Fruit fly (Drosophila melanogaster) whole organism, prepupa: ENCODE data around the gene FoxP.

Experiments used
- Blimp-1 ChIP-seq: fragments of 200-800 bp; sonication (Bioruptor generic); optimal IDR thresholded peaks from 3 replicates; lab custom pipeline; 2017; ENCODE audit warnings: missing biosample characterization, missing genetic modification characterization, mild to moderate bottlenecking, moderate library complexity, missing genetic modification reagents
- CG10631 ChIP-seq: fragments of 200-800 bp; sonication (Bioruptor generic); optimal IDR thresholded peaks from 2 replicates; lab custom pipeline; 2016; ENCODE audit warnings: missing biosample characterization, missing genetic modification characterization
- CG10669 ChIP-seq: fragments of 200-800 bp; sonication (Bioruptor generic); optimal IDR thresholded peaks from 3 replicates; lab custom pipeline; 2018; ENCODE audit warnings: missing biosample characterization, mild to moderate bottlenecking, missing genetic modification characterization, moderate library complexity
- CG11294 ChIP-seq: fragments of 200-800 bp; sonication (Bioruptor generic); IDR thresholded peaks from 2 replicates; pipeline ENCODE4 v1.3.6; 2022; ENCODE audit warnings: missing biosample characterization, missing genetic modification characterization
- CG11762 ChIP-seq: fragments of 200-800 bp; sonication (Bioruptor generic); optimal IDR thresholded peaks from 3 replicates; lab custom pipeline; 2016; ENCODE audit warnings: missing biosample characterization, missing genetic modification characterization; ENCODE audit not compliant: insufficient read depth
- CG11902 ChIP-seq: fragments of 200-800 bp; sonication (Bioruptor generic); optimal IDR thresholded peaks from 3 replicates; lab custom pipeline; 2016; ENCODE audit warnings: missing biosample characterization, missing genetic modification characterization
- CG15336 ChIP-seq: fragments of 200-800 bp; sonication (Bioruptor generic); IDR thresholded peaks from 2 replicates; pipeline ENCODE4 v1.3.6; 2022; ENCODE audit warnings: missing biosample characterization, missing genetic modification characterization
- CG1621 ChIP-seq: fragments of 200-800 bp; sonication (Bioruptor generic); optimal IDR thresholded peaks from 3 replicates; lab custom pipeline; 2018; ENCODE audit warnings: missing biosample characterization, mild to moderate bottlenecking, missing genetic modification characterization
- CG16779 ChIP-seq: fragments of 200-800 bp; sonication (Bioruptor generic); optimal IDR thresholded peaks from 3 replicates; lab custom pipeline; 2017; ENCODE audit warnings: missing biosample characterization, mild to moderate bottlenecking, missing genetic modification characterization
- CG31627 ChIP-seq: fragments of 200-800 bp; sonication (Bioruptor generic); optimal IDR thresholded peaks from 3 replicates; lab custom pipeline; 2016; ENCODE audit warnings: missing biosample characterization, missing genetic modification characterization
- CG32006 ChIP-seq: fragments of 200-800 bp; sonication (Bioruptor generic); optimal IDR thresholded peaks from 3 replicates; lab custom pipeline; 2017; ENCODE audit warnings: missing biosample characterization, mild to moderate bottlenecking, missing genetic modification characterization
- CG3919 ChIP-seq: fragments of 200-800 bp; sonication (Bioruptor generic); optimal IDR thresholded peaks from 3 replicates; lab custom pipeline; 2016; ENCODE audit warnings: missing biosample characterization, missing genetic modification characterization
- CG6163 ChIP-seq: fragments of 200-800 bp; sonication (Bioruptor generic); IDR thresholded peaks from 3 replicates; pipeline ENCODE4 v1.3.6; 2022; ENCODE audit warnings: missing biosample characterization, missing genetic modification characterization
- CG6276 ChIP-seq: fragments of 200-800 bp; sonication (Bioruptor generic); optimal IDR thresholded peaks from 2 replicates; lab custom pipeline; 2017; ENCODE audit warnings: missing biosample characterization, mild to moderate bottlenecking, missing genetic modification characterization
- CG6792 ChIP-seq: fragments of 200-800 bp; sonication (Bioruptor generic); optimal IDR thresholded peaks from 3 replicates; lab custom pipeline; 2016; ENCODE audit warnings: missing biosample characterization, missing genetic modification characterization
- CG6808 ChIP-seq: fragments of 200-800 bp; sonication (Bioruptor generic); optimal IDR thresholded peaks from 3 replicates; lab custom pipeline; 2017; ENCODE audit warnings: missing biosample characterization, missing genetic modification characterization, mild to moderate bottlenecking, moderate library complexity, missing genetic modification reagents
- CG6854 ChIP-seq: fragments of 200-800 bp; sonication (Bioruptor generic); optimal IDR thresholded peaks from 2 replicates; lab custom pipeline; 2017; ENCODE audit warnings: missing biosample characterization, mild to moderate bottlenecking, missing genetic modification characterization
- CG7368 ChIP-seq: fragments of 200-800 bp; sonication (Bioruptor generic); optimal IDR thresholded peaks from 3 replicates; lab custom pipeline; 2016; ENCODE audit warnings: missing biosample characterization, missing genetic modification characterization
- CG8319 ChIP-seq: fragments of 200-800 bp; sonication (Bioruptor generic); optimal IDR thresholded peaks from 3 replicates; lab custom pipeline; 2016; ENCODE audit warnings: missing biosample characterization, missing genetic modification characterization
- CG8632 ChIP-seq: fragments of 200-800 bp; sonication (Bioruptor generic); optimal IDR thresholded peaks from 3 replicates; lab custom pipeline; 2016; ENCODE audit warnings: missing biosample characterization, missing genetic modification characterization
- CG9139 ChIP-seq: fragments of 200-800 bp; sonication (Bioruptor generic); optimal IDR thresholded peaks from 3 replicates; lab custom pipeline; 2017; ENCODE audit warnings: missing biosample characterization, mild to moderate bottlenecking, missing genetic modification characterization
- Eip75B ChIP-seq: fragments of 200-800 bp; sonication (Bioruptor generic); optimal IDR thresholded peaks from 3 replicates; lab custom pipeline; 2016; ENCODE audit warnings: missing biosample characterization, missing genetic modification characterization
- Eip78C ChIP-seq: fragments of 200-800 bp; sonication (Bioruptor generic); peaks from one replicate; lab custom pipeline; 2016; ENCODE audit warnings: missing biosample characterization, missing genetic modification characterization
- Eip93F ChIP-seq: fragments of 200-800 bp; sonication (Bioruptor generic); optimal IDR thresholded peaks from 2 replicates; lab custom pipeline; 2016; ENCODE audit warnings: missing biosample characterization, mild to moderate bottlenecking, missing genetic modification characterization
- Ets21C ChIP-seq: fragments of 200-800 bp; sonication (Bioruptor generic); optimal IDR thresholded peaks from 3 replicates; lab custom pipeline; 2016; ENCODE audit warnings: missing biosample characterization, missing genetic modification characterization
- Ets96B ChIP-seq: fragments of 200-800 bp; optimal IDR thresholded peaks from 2 replicates; lab custom pipeline; 2019; ENCODE audit warnings: missing biosample characterization, mild to moderate bottlenecking, missing genetic modification characterization, moderate library complexity
- Gug ChIP-seq: fragments of 200-800 bp; sonication (Bioruptor generic); IDR thresholded peaks from 2 replicates; pipeline ENCODE4 v1.3.6; 2022; ENCODE audit warnings: missing biosample characterization, missing genetic modification characterization
- Hr38 ChIP-seq: sonication (Bioruptor generic); optimal IDR thresholded peaks from 2 replicates; lab custom pipeline; 2016; ENCODE audit warnings: missing biosample characterization, missing genetic modification characterization
- Hr39 ChIP-seq: fragments of 200-800 bp; sonication (Bioruptor generic); optimal IDR thresholded peaks from 2 replicates; lab custom pipeline; 2016; ENCODE audit warnings: missing biosample characterization, missing genetic modification characterization
- Lpt ChIP-seq: fragments of 200-800 bp; sonication (Bioruptor generic); optimal IDR thresholded peaks from 3 replicates; lab custom pipeline; 2016; ENCODE audit warnings: missing biosample characterization, missing genetic modification characterization
- Met ChIP-seq: fragments of 200-800 bp; sonication (Bioruptor generic); optimal IDR thresholded peaks from 3 replicates; lab custom pipeline; 2016; ENCODE audit warnings: missing biosample characterization, missing genetic modification characterization
- Sox102F ChIP-seq: fragments of 200-800 bp; sonication (Bioruptor generic); optimal IDR thresholded peaks from 2 replicates; lab custom pipeline; 2016; ENCODE audit warnings: missing biosample characterization, mild to moderate bottlenecking, missing genetic modification characterization
- Sox15 ChIP-seq: fragments of 200-800 bp; sonication (Bioruptor generic); optimal IDR thresholded peaks from 3 replicates; lab custom pipeline; 2016; ENCODE audit warnings: missing biosample characterization, missing genetic modification characterization
- achi ChIP-seq: fragments of 200-800 bp; sonication (Bioruptor generic); optimal IDR thresholded peaks from 3 replicates; lab custom pipeline; 2016; ENCODE audit warnings: missing biosample characterization, missing genetic modification characterization
- acj6 ChIP-seq: fragments of 200-800 bp; sonication (Bioruptor generic); optimal IDR thresholded peaks from 3 replicates; lab custom pipeline; 2016; ENCODE audit warnings: missing biosample characterization, missing genetic modification characterization
- cyc ChIP-seq: fragments of 200-800 bp; sonication (Bioruptor generic); optimal IDR thresholded peaks from 3 replicates; lab custom pipeline; 2016; ENCODE audit warnings: missing biosample characterization, missing genetic modification characterization
- dac ChIP-seq: fragments of 200-800 bp; sonication (Bioruptor generic); optimal IDR thresholded peaks from 2 replicates; lab custom pipeline; 2017; ENCODE audit warnings: missing biosample characterization, mild to moderate bottlenecking, missing genetic modification characterization
- eg ChIP-seq: fragments of 200-800 bp; sonication (Bioruptor generic); IDR thresholded peaks from 3 replicates; pipeline ENCODE4 v1.3.6; 2022; ENCODE audit warnings: missing biosample characterization, missing genetic modification characterization
- esn ChIP-seq: fragments of 200-800 bp; sonication (Bioruptor generic); optimal IDR thresholded peaks from 2 replicates; lab custom pipeline; 2016; ENCODE audit warnings: missing biosample characterization, mild to moderate bottlenecking, missing genetic modification characterization, moderate library complexity
- fd59A ChIP-seq: fragments of 200-800 bp; sonication (Bioruptor generic); optimal IDR thresholded peaks from 2 replicates; lab custom pipeline; 2017; ENCODE audit warnings: missing biosample characterization, mild to moderate bottlenecking, missing genetic modification characterization, missing genetic modification reagents
- fd85E ChIP-seq: fragments of 200-800 bp; sonication (Bioruptor generic); optimal IDR thresholded peaks from 3 replicates; lab custom pipeline; 2016; ENCODE audit warnings: missing biosample characterization, missing genetic modification characterization
- fkh ChIP-seq: fragments of 200-800 bp; sonication (Bioruptor generic); optimal IDR thresholded peaks from 3 replicates; lab custom pipeline; 2017; ENCODE audit warnings: missing biosample characterization, mild to moderate bottlenecking, missing genetic modification characterization, moderate library complexity
- lz ChIP-seq: fragments of 200-800 bp; sonication (Bioruptor generic); optimal IDR thresholded peaks from 3 replicates; lab custom pipeline; 2016; ENCODE audit warnings: missing biosample characterization, missing genetic modification characterization
- net ChIP-seq: fragments of 200-800 bp; sonication (Bioruptor generic); optimal IDR thresholded peaks from 3 replicates; lab custom pipeline; 2016; ENCODE audit warnings: missing biosample characterization, missing genetic modification characterization
- salr ChIP-seq, 2 experiments: fragments of 200-800 bp; sonication (Bioruptor generic); optimal IDR thresholded peaks; 3 replicates each; lab custom pipeline; 2016 to 2018; ENCODE audit warnings: missing biosample characterization in 2 of 2, missing genetic modification characterization in 2 of 2, mild to moderate bottlenecking in 1 of 2
- spab ChIP-seq: fragments of 200-800 bp; sonication (Bioruptor generic); optimal IDR thresholded peaks from 2 replicates; lab custom pipeline; 2017; ENCODE audit warnings: missing biosample characterization, mild to moderate bottlenecking, missing genetic modification characterization, missing genetic modification reagents
- ss ChIP-seq, 2 experiments: fragments of 200-800 bp; sonication (Bioruptor generic); optimal IDR thresholded peaks; 2 replicates in 1 of 2; 3 replicates in 1 of 2; lab custom pipeline; 2017 to 2018; ENCODE audit warnings: mild to moderate bottlenecking in 2 of 2, missing biosample characterization in 2 of 2, missing genetic modification characterization in 2 of 2, moderate library complexity in 1 of 2
- svp ChIP-seq: fragments of 200-800 bp; sonication (Bioruptor generic); peaks from one replicate; lab custom pipeline; 2016; ENCODE audit warnings: missing biosample characterization, missing genetic modification characterization
- topi ChIP-seq: fragments of 200-800 bp; sonication (Bioruptor generic); optimal IDR thresholded peaks from 3 replicates; lab custom pipeline; 2016; ENCODE audit warnings: missing biosample characterization, missing genetic modification characterization
- vri ChIP-seq: fragments of 200-800 bp; sonication (Bioruptor generic); optimal IDR thresholded peaks from 3 replicates; lab custom pipeline; 2016; ENCODE audit warnings: missing biosample characterization, mild to moderate bottlenecking, missing genetic modification characterization

Gene FoxP

DNA sequence ATGACTTTTGCATAAGTTTGCCTTT lies 17.0 kb upstream of the FoxP start, which contains the start of gene PpD3:
PpD3 (plus strand) TSS at position 1 of the 25 bp plus-strand sequence.
- TF ChIP-seq CG1621 (tag; lab: Kevin White, UChicago) (no peak), CG6276 (GFP tag; lab: Kevin White, UChicago) (no peak), CG6854 (GFP tag; lab: Kevin White, UChicago) (no peak), topi (no peak), Eip75B (GFP tag; lab: Kevin White, UChicago) (no peak), svp (no peak), lz (no peak), fkh (GFP tag; lab: Kevin White, UChicago) (no peak), Sox15 (GFP tag; lab: Kevin White, UChicago) (no peak), Sox102F (no peak), Ets21C (GFP tag; lab: Kevin White, UChicago) (no peak)

DNA sequence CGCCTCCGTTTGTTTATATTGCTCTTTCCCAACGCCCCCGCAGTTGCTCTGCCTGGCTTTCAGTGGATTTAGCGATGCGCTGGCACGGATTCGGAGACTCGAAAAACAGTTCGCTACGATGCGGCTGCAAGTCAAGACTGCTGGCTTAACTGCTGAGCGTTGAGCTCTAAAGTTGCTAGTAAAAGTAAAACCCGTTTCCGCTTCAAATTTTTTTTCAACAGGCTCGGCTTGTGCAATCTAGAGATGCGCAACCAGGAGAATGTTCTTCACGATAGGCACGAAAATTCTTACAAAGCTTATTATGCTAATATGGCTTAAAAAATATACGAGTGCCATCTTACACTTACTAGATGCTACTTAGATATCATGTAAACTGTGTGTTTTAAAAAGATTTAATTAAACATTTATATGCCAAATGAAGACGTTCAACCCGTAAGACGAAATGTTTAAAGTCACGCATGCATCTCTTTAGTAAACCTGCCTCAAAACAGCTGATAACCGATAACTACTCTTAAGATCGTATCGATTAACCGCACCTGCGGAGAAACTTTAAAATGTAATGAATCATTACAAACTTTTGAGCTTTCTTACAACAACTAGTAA lies 16.7 kb upstream of the FoxP start, which contains the start of gene CG12948:
CG12948 (minus strand) TSS at position 473 of the 603 bp plus-strand sequence.
- TF ChIP-seq fd59A (GFP tag; lab: Kevin White, UChicago) (no peak), achi (GFP tag; lab: Kevin White, UChicago) (no peak), acj6 (no peak), CG3919 (GFP tag; lab: Kevin White, UChicago) (no peak), Lpt (GFP tag; lab: Kevin White, UChicago) (peak; percentile 51), CG15336 (no peak; the same call in 1 of the 2 replicates), Met (GFP tag; lab: Kevin White, UChicago) (no peak), CG6808 (GFP tag; lab: Kevin White, UChicago) (no peak), Eip75B (GFP tag; lab: Kevin White, UChicago) (no peak), CG11762 (no peak), vri (GFP tag; lab: Kevin White, UChicago) (no peak), esn (GFP tag; lab: Kevin White, UChicago) (peak; percentile 80), CG16779 (tag; lab: Kevin White, UChicago) (no peak), lz (peak; percentile 67), CG32006 (GFP tag; lab: Kevin White, UChicago) (no peak), CG6163 (no peak), fd85E (GFP tag; lab: Kevin White, UChicago) (no peak), CG8319 (no peak), CG11902 (GFP tag; lab: Kevin White, UChicago) (no peak), CG9139 (GFP tag; lab: Kevin White, UChicago) (no peak), CG10631 (no peak), ss (GFP tag; optimal IDR thresholded peaks at IDR 0.05; lab: Kevin White, UChicago) (no peak), Ets21C (GFP tag; lab: Kevin White, UChicago) (no peak), salr (GFP tag; optimal IDR thresholded peaks at IDR 0.05; lab: Kevin White, UChicago) (no peak), CG31627 (GFP tag; lab: Kevin White, UChicago) (peak; percentile 60), CG1621 (tag; lab: Kevin White, UChicago) (peak; percentile 50), Gug (GFP tag; lab: Robert Waterston, UW) (0 out of 2 replicates have a peak, but pooled peaks have one; percentile 14), eg (peak; percentile 47; the same call in 2 of the 3 replicates), CG11294 (GFP tag; lab: Robert Waterston, UW) (no peak), topi (no peak), CG6276 (GFP tag; lab: Kevin White, UChicago) (no peak), Hr38 (GFP tag; lab: Kevin White, UChicago) (no peak), Sox102F (no peak), CG10669 (no peak), CG6854 (GFP tag; lab: Kevin White, UChicago) (peak; percentile 69), dac (GFP tag; lab: Kevin White, UChicago) (no peak), CG8632 (GFP tag; lab: Kevin White, UChicago) (no peak), Blimp-1 (GFP tag; lab: Kevin White, UChicago) (peak; percentile 45), Eip78C (peak; percentile 86), Ets96B (tag; lab: Kevin White, UChicago) (no peak), svp (no peak), CG6792 (GFP tag; lab: Kevin White, UChicago) (peak; percentile 49), cyc (GFP tag; lab: Kevin White, UChicago) (no peak), Eip93F (GFP tag; lab: Kevin White, UChicago) (peak; percentile 39), fkh (GFP tag; lab: Kevin White, UChicago) (no peak), net (GFP tag; lab: Kevin White, UChicago) (no peak), spab (GFP tag; lab: Kevin White, UChicago) (no peak), CG7368 (GFP tag; lab: Kevin White, UChicago) (no peak), Hr39 (GFP tag; lab: Kevin White, UChicago) (no peak)
